Worm (Caenorhabditis elegans) whole organism, late embryonic: ENCODE data around the gene clec-161.

ENCODE experiments used
- K09A11.1 ChIP-seq: sonication (generic microtip); optimal IDR thresholded peaks from 2 replicates; lab custom pipeline; 2017; ENCODE audit warnings: antibody characterized with exemption, mild to moderate bottlenecking, missing genetic modification characterization, missing compliant biosample characterization; ENCODE audit not compliant: insufficient read depth
- T23F11.4 ChIP-seq: fragments of 200-800 bp; sonication (Bioruptor generic); optimal IDR thresholded peaks from 2 replicates; lab custom pipeline; 2018; ENCODE audit warnings: mild to moderate bottlenecking, missing genetic modification characterization, missing compliant biosample characterization
- ceh-14 ChIP-seq: sonication (generic microtip); optimal IDR thresholded peaks from 2 replicates; lab custom pipeline; 2016; ENCODE audit warnings: missing genotype, missing genetic modification characterization, missing compliant biosample characterization
- ceh-22 ChIP-seq: sonication (generic microtip); optimal IDR thresholded peaks from 2 replicates; lab custom pipeline; 2017; ENCODE audit warnings: missing biosample characterization, missing genetic modification characterization
- ceh-30 ChIP-seq: fragments of 150-350 bp; optimal IDR thresholded peaks from 2 replicates; lab custom pipeline; 2014; ENCODE audit warnings: missing biosample characterization, missing genetic modification characterization
- ceh-34 ChIP-seq: sonication (generic microtip); optimal IDR thresholded peaks from 2 replicates; lab custom pipeline; 2016; ENCODE audit warnings: mild to moderate bottlenecking, missing genetic modification characterization, missing compliant biosample characterization
- ceh-48 ChIP-seq: sonication (generic microtip); optimal IDR thresholded peaks from 2 replicates; lab custom pipeline; 2016; ENCODE audit warnings: missing genetic modification characterization, inconsistent platforms, missing compliant biosample characterization
- ceh-6 ChIP-seq: fragments of 200-800 bp; sonication (Bioruptor generic); optimal IDR thresholded peaks from 2 replicates; lab custom pipeline; 2018; ENCODE audit warnings: mild to moderate bottlenecking, missing genetic modification characterization, missing compliant biosample characterization
- ceh-9 ChIP-seq: sonication (generic microtip); optimal IDR thresholded peaks from 2 replicates; lab custom pipeline; 2016; ENCODE audit warnings: mild to moderate bottlenecking, missing genetic modification characterization, inconsistent platforms, missing compliant biosample characterization
- che-1 ChIP-seq: sonication (generic microtip); optimal IDR thresholded peaks from 2 replicates; lab custom pipeline; 2016; ENCODE audit warnings: mild to moderate bottlenecking, missing genetic modification characterization, missing compliant biosample characterization
- dmd-4 ChIP-seq: sonication (generic microtip); optimal IDR thresholded peaks from 2 replicates; lab custom pipeline; 2016; ENCODE audit warnings: borderline replicate concordance, missing genetic modification characterization, missing compliant biosample characterization
- dve-1 ChIP-seq: sonication (generic microtip); optimal IDR thresholded peaks from 2 replicates; lab custom pipeline; 2017; ENCODE audit warnings: antibody characterized with exemption, mild to moderate bottlenecking, missing genetic modification characterization, missing compliant biosample characterization
- elt-4 ChIP-seq: sonication (generic microtip); optimal IDR thresholded peaks from 2 replicates; lab custom pipeline; 2016; ENCODE audit warnings: missing genetic modification characterization, missing compliant biosample characterization
- fax-1 ChIP-seq: sonication (generic microtip); optimal IDR thresholded peaks from 2 replicates; lab custom pipeline; 2016; ENCODE audit warnings: missing genotype, missing genetic modification characterization, missing compliant biosample characterization
- hlh-13 ChIP-seq: fragments of 200-800 bp; sonication (Bioruptor generic); optimal IDR thresholded peaks from 2 replicates; lab custom pipeline; 2018; ENCODE audit warnings: mild to moderate bottlenecking, missing genetic modification characterization, missing compliant biosample characterization
- hlh-30 ChIP-seq: sonication (generic microtip); optimal IDR thresholded peaks from 2 replicates; lab custom pipeline; 2017; ENCODE audit warnings: antibody characterized with exemption, missing genetic modification characterization, missing compliant biosample characterization; ENCODE audit not compliant: insufficient read depth
- lin-11 ChIP-seq: fragments of 200-800 bp; sonication (Bioruptor generic); optimal IDR thresholded peaks from 2 replicates; lab custom pipeline; 2018; ENCODE audit warnings: mild to moderate bottlenecking, missing genetic modification characterization, missing compliant biosample characterization
- mec-3 ChIP-seq: sonication (generic microtip); optimal IDR thresholded peaks from 2 replicates; lab custom pipeline; 2016; ENCODE audit warnings: borderline replicate concordance, missing genetic modification characterization, missing compliant biosample characterization
- nfya-1 ChIP-seq: sonication (generic microtip); optimal IDR thresholded peaks from 2 replicates; lab custom pipeline; 2017; ENCODE audit warnings: missing genetic modification characterization, mild to moderate bottlenecking, missing compliant biosample characterization, antibody characterized with exemption, moderate library complexity
- npax-4 ChIP-seq: sonication (generic microtip); optimal IDR thresholded peaks from 2 replicates; lab custom pipeline; 2016; ENCODE audit warnings: missing genetic modification characterization, missing compliant biosample characterization
- odd-2 ChIP-seq: sonication (generic microtip); optimal IDR thresholded peaks from 2 replicates; lab custom pipeline; 2017; ENCODE audit warnings: antibody characterized with exemption, mild to moderate bottlenecking, missing genetic modification characterization, missing compliant biosample characterization
- pag-3 ChIP-seq: sonication (generic microtip); optimal IDR thresholded peaks from 2 replicates; lab custom pipeline; 2016; ENCODE audit warnings: missing compliant biosample characterization, missing genetic modification characterization, borderline replicate concordance
- pat-9 ChIP-seq: fragments of 200-800 bp; sonication (Bioruptor generic); optimal IDR thresholded peaks from 2 replicates; lab custom pipeline; 2018; ENCODE audit warnings: mild to moderate bottlenecking, missing genetic modification characterization, moderate library complexity, missing compliant biosample characterization
- pha-2 ChIP-seq: sonication (generic microtip); optimal IDR thresholded peaks from 2 replicates; lab custom pipeline; 2017; ENCODE audit warnings: mild to moderate bottlenecking, missing genetic modification characterization, missing compliant biosample characterization
- pros-1 ChIP-seq: fragments of 150-350 bp; optimal IDR thresholded peaks from 2 replicates; lab custom pipeline; 2014; ENCODE audit warnings: missing biosample characterization, missing genetic modification reagents, missing genetic modification characterization
- ref-2 ChIP-seq: sonication (generic microtip); optimal IDR thresholded peaks from 2 replicates; lab custom pipeline; 2016; ENCODE audit warnings: missing genetic modification characterization, missing compliant biosample characterization
- rnt-1 ChIP-seq: sonication (generic microtip); optimal IDR thresholded peaks from 2 replicates; lab custom pipeline; 2016; ENCODE audit warnings: missing genetic modification characterization, missing compliant biosample characterization
- sdc-2 ChIP-seq: sonication (generic microtip); optimal IDR thresholded peaks from 2 replicates; lab custom pipeline; 2016; ENCODE audit warnings: missing genotype, missing genetic modification characterization, missing compliant biosample characterization
- sox-2 ChIP-seq: fragments of 200-800 bp; sonication (Bioruptor generic); IDR thresholded peaks from 2 replicates; pipeline ENCODE4 v1.3.6; 2022; ENCODE audit warnings: missing genetic modification reagents, missing genetic modification characterization, missing compliant biosample characterization
- unc-42 ChIP-seq: sonication (generic microtip); optimal IDR thresholded peaks from 2 replicates; lab custom pipeline; 2016; ENCODE audit warnings: missing genotype, missing genetic modification characterization, missing compliant biosample characterization
- unc-55 ChIP-seq: sonication (generic microtip); optimal IDR thresholded peaks from 2 replicates; lab custom pipeline; 2017; ENCODE audit warnings: missing biosample characterization, missing genetic modification reagents, missing genetic modification characterization
- unc-86 ChIP-seq: sonication (generic microtip); optimal IDR thresholded peaks from 2 replicates; lab custom pipeline; 2016; ENCODE audit warnings: missing genetic modification characterization, missing compliant biosample characterization

The clec-161 gene

ce11 chrIII:9608650-9609049 is at the start of gene clec-161:
TSS of gene clec-161 (minus strand) at chrIII:9608750.
- TF ChIP-seq lin-11 (tag; lab: Kevin White, UChicago), result no peak
- no peak for TF ChIP-seq fax-1 (tag; lab: Kevin White, UChicago)
- TF ChIP-seq ceh-30 (tag; lab: Kevin White, UChicago), result no peak
- no peak for TF ChIP-seq unc-55 (GFP tag; lab: Kevin White, UChicago)
- no peak for TF ChIP-seq dve-1 (tag; lab: Kevin White, UChicago)
- no peak for TF ChIP-seq ceh-14 (tag; lab: Kevin White, UChicago)
- no peak for TF ChIP-seq ceh-48 (tag; lab: Kevin White, UChicago)
- no peak for TF ChIP-seq unc-42
- TF ChIP-seq hlh-13 (GFP tag; lab: Kevin White, UChicago), result no peak
- no peak for TF ChIP-seq K09A11.1 (tag; lab: Kevin White, UChicago)
- TF ChIP-seq pat-9 (tag; lab: Kevin White, UChicago), result no peak
- TF ChIP-seq pha-2, result no peak
- TF ChIP-seq elt-4 (tag; lab: Kevin White, UChicago), result no peak
- TF ChIP-seq che-1, result no peak

DNA sequence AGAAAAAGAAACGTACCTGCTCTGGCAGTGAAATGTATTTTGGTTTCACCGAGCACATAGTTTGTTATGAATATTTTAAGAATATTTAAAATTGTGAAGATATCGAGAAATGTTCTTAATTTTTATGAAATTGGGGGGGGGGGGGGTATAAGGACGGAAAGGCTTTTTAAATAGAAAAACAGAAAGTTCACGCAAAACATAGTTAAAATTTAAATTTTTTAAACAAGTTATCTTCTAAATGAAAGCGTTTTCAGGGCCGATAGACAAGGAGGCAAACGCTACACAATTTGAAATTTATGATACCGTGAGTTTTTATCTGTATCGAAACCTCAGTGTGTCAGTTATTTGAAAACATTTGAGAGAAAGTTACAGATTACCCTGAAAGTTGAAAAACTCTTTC is 47.3 kb upstream of the clec-161 start, which contains the start of gene C15H7.4:
Gene C15H7.4, minus strand, starts transcription at position 101 of the 400 bp plus-strand sequence.
- TF ChIP-seq mec-3 (tag; lab: Kevin White, UChicago), result no peak
- TF ChIP-seq pha-2, result no peak
- TF ChIP-seq T23F11.4 (GFP tag; lab: Kevin White, UChicago), result no peak
- TF ChIP-seq pros-1 (tag; lab: Kevin White, UChicago), result no peak
- no peak for TF ChIP-seq ceh-22 (tag; lab: Kevin White, UChicago)
- no peak for TF ChIP-seq ceh-9 (tag; lab: Kevin White, UChicago)
- TF ChIP-seq odd-2 (tag; lab: Kevin White, UChicago), result no peak
- TF ChIP-seq pag-3 (tag; lab: Kevin White, UChicago), result no peak
- TF ChIP-seq ceh-6 (GFP tag; lab: Kevin White, UChicago), result no peak
- TF ChIP-seq nfya-1, result no peak
- TF ChIP-seq unc-55 (GFP tag; lab: Kevin White, UChicago), result no peak
- TF ChIP-seq, all 69 proteins: peak for 0

ce11 chrIII:9651871-9652270 is 43.3 kb upstream of the clec-161 start, which contains the start of gene C15H7.3:
TSS of gene C15H7.3 (minus strand) at chrIII:9651971.
- TF ChIP-seq hlh-13 (GFP tag; lab: Kevin White, UChicago), result no peak
- TF ChIP-seq ceh-34, result no peak
- no peak for TF ChIP-seq fax-1 (tag; lab: Kevin White, UChicago)
- TF ChIP-seq dmd-4 (tag; lab: Kevin White, UChicago), result no peak
- TF ChIP-seq nfya-1, result no peak
- TF ChIP-seq npax-4 (tag; lab: Kevin White, UChicago), result no peak
- no peak for TF ChIP-seq unc-42
- no peak for TF ChIP-seq hlh-30 (tag; lab: Kevin White, UChicago)
- TF ChIP-seq pag-3 (tag; lab: Kevin White, UChicago), result no peak
- TF ChIP-seq elt-4 (tag; lab: Kevin White, UChicago), result no peak
- no peak for TF ChIP-seq rnt-1 (tag; lab: Kevin White, UChicago)
- TF ChIP-seq sox-2 (GFP tag; lab: Robert Waterston, UW), result no peak
- no peak for TF ChIP-seq unc-86 (tag; lab: Kevin White, UChicago)
- no peak for TF ChIP-seq ceh-9 (tag; lab: Kevin White, UChicago)
- no peak for TF ChIP-seq sdc-2 (tag; lab: Kevin White, UChicago)

DNA sequence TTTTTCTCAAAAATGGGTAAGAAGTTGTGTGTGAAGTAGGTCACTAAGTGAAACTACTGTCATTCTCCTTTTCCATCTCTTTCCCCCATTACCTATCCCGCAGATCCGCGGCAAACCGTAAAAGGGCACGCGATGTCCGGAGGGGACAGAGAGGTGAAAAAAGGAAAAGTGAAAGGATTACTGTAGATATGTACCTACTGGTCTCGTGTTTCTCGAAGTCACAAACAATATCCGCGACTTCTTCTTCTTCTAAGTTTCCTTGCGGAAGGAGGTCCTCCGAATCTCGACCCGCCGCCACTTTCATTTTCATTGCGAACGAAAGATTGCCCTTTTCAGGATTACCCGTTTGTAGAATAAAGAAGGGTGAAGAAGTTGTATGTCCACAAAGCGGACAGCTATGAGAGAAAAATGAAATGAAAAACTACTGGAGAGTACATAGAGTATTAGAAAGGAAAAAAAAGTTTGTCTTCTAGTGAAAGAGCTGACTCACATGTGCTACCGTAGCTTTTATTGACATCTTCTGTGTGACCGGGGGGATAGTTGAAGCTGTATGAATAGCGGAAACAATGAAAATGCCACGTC is 38.0 kb upstream of the clec-161 start:
- TF ChIP-seq ref-2 (tag; lab: Kevin White, UChicago) (peak; percentile 67), K09A11.1 (tag; lab: Kevin White, UChicago) (no peak)
